Worm (Caenorhabditis elegans) whole organism, mixed stage, embryonic: Measurements from ENCODE around the gene F17C11.4.

Experiments used
- lsy-2 ChIP-seq: fragments of 150-350 bp; optimal IDR thresholded peaks from 2 replicates; lab custom pipeline; 2014; ENCODE audit warnings: missing biosample characterization, missing genetic modification characterization
- snpc-4 ChIP-seq: fragments of 150-350 bp; optimal IDR thresholded peaks from 2 replicates; lab custom pipeline; 2014; ENCODE audit warnings: missing biosample characterization, missing genetic modification characterization

DNA sequence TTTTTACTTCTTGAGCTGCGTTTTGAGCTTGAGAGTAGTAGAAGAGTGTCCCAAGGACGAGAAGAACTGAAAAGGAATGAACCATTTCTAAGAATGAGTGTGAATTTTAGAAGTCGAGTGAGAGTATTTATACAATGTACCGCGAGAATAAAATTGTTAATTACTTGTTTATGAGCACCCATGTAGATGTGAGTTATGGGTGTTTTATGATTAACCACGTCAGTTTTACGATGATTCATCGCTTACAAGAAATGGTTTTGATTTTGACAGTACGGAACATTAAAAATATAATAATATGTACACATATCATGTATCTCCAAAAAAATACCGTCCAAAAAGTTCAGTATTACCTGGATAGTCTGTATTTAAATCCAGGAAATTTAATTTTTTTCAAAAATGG, 2.7 kb downstream of the F17C11.4 start, which contains the start of gene clec-221:
- no peak for TF ChIP-seq lsy-2 (tag; lab: Kevin White, UChicago)
- no peak for TF ChIP-seq snpc-4
